Worm (Caenorhabditis elegans): Measurements from ENCODE around the gene nhr-190.
A peak's percentile ranks its signal among the peaks of the same experiment; 100 is the strongest.

Gene nhr-190

ce11 chrV:667459-667858 lies 24.7 kb upstream of the nhr-190 start, which contains the start of gene nhr-180 (continued):
- TF ChIP-seq aha-1 (tag) = peak; percentile 13
- TF ChIP-seq snpc-1.2 (GFP tag; IDR thresholded peaks at IDR 0.05) = no peak
- peak; percentile 6 for TF ChIP-seq nhr-77 (tag; optimal IDR thresholded peaks at IDR 0.05)
- no peak for TF ChIP-seq unc-130 (GFP tag; optimal IDR thresholded peaks at IDR 0.05)
- no peak for TF ChIP-seq F49E8.2 (tag; optimal IDR thresholded peaks at IDR 0.05; ENCODE audit: borderline replicate concordance)
- no peak for TF ChIP-seq ceh-62 (tag; optimal IDR thresholded peaks at IDR 0.05)
- TF ChIP-seq egl-43 (GFP tag; IDR thresholded peaks at IDR 0.05) = no peak

ce11 chrV:664337-664847 lies 21.7 kb upstream of the nhr-190 start, which contains the start of the genes F31F4.11 and srh-266:
Gene F31F4.11, minus strand, starts transcription at chrV:664437.
Gene srh-266, plus strand, starts transcription at chrV:664797.
- TF ChIP-seq nhr-10 (tag; optimal IDR thresholded peaks at IDR 0.05) (no peak), unc-39 (tag; optimal IDR thresholded peaks at IDR 0.05) (no peak), lir-3 (tag; optimal IDR thresholded peaks at IDR 0.05) (no peak), fkh-10 (GFP tag; optimal IDR thresholded peaks at IDR 0.05) (no peak), php-3 (GFP tag; IDR thresholded peaks at IDR 0.05) (no peak), mes-2 (tag; optimal IDR thresholded peaks at IDR 0.05; ENCODE audit: poor library complexity, severe bottlenecking) (no peak), snpc-4 (tag; optimal IDR thresholded peaks at IDR 0.05) (no peak), ceh-62 (tag; optimal IDR thresholded peaks at IDR 0.05) (no peak), mxl-3 (GFP tag; optimal IDR thresholded peaks at IDR 0.05) (no peak), lin-15B (tag; optimal IDR thresholded peaks at IDR 0.05) (no peak)

- TF ChIP-seq hlh-30 (tag; optimal IDR thresholded peaks at IDR 0.05; ENCODE audit: insufficient read depth) (no peak), snpc-4 (tag; optimal IDR thresholded peaks at IDR 0.05) (no peak), fkh-10 (GFP tag; optimal IDR thresholded peaks at IDR 0.05) (no peak), lin-29 (GFP tag; IDR thresholded peaks at IDR 0.05) (no peak), ama-1 (optimal IDR thresholded peaks at IDR 0.05) (no peak), pqm-1 (tag; optimal IDR thresholded peaks at IDR 0.05) (no peak), mxl-3 (GFP tag; optimal IDR thresholded peaks at IDR 0.05) (no peak), cey-2 (tag; optimal IDR thresholded peaks at IDR 0.05; ENCODE audit: borderline replicate concordance, insufficient read depth) (no peak), dmd-9 (GFP tag; IDR thresholded peaks at IDR 0.05) (no peak), php-3 (GFP tag; IDR thresholded peaks at IDR 0.05) (no peak), arid-1 (GFP tag; conservative IDR thresholded peaks at IDR 0.05) (no peak), dve-1 (tag; optimal IDR thresholded peaks at IDR 0.05; ENCODE audit: insufficient read depth) (no peak), zip-2 (tag; optimal IDR thresholded peaks at IDR 0.05) (no peak), ceh-32 (tag; optimal IDR thresholded peaks at IDR 0.05; ENCODE audit: poor library complexity) (no peak), madf-5 (GFP tag; IDR thresholded peaks at IDR 0.05) (no peak)
Observed at ce11 chrV:660210-660609, 17.5 kb upstream of the nhr-190 start, which contains the start of gene F31F4.17. Gene F31F4.17, minus strand, starts transcription at chrV:660310.

- TF ChIP-seq lim-7 (GFP tag; IDR thresholded peaks at IDR 0.05) = peak; percentile 59; the same call in 1 of the 2 replicates
Observed at ce11 chrV:658140-658539, 15.4 kb upstream of the nhr-190 start.

ce11 chrV:657678-658077 lies 15.0 kb upstream of the nhr-190 start, which contains the start of gene srh-246:
Gene srh-246, minus strand, starts transcription at chrV:657778.
- TF ChIP-seq nhr-77 (tag; optimal IDR thresholded peaks at IDR 0.05) = no peak
- no peak for TF ChIP-seq dmd-6 (GFP tag; IDR thresholded peaks at IDR 0.05)
- TF ChIP-seq ZK337.2 (GFP tag; IDR thresholded peaks at IDR 0.05) = no peak
- no peak for TF ChIP-seq nhr-237 (tag; optimal IDR thresholded peaks at IDR 0.05)

ce11 chrV:655823-656222 lies 13.1 kb upstream of the nhr-190 start, which contains the start of gene srh-245:
Gene srh-245, minus strand, starts transcription at chrV:655923.
- TF ChIP-seq ceh-32 (tag; optimal IDR thresholded peaks at IDR 0.05; ENCODE audit: poor library complexity) (no peak), lin-15B (tag; optimal IDR thresholded peaks at IDR 0.05) (no peak), daf-8 (GFP tag; IDR thresholded peaks at IDR 0.05) (no peak), ceh-28 (tag; optimal IDR thresholded peaks at IDR 0.05) (no peak), Y105C5A.15 (GFP tag; IDR thresholded peaks at IDR 0.05) (no peak)
